Fruit fly (Drosophila melanogaster) whole organism, embryonic: ENCODE data around the gene tra.

Source experiments
- CG10462 ChIP-seq: fragments of 200-800 bp; sonication (Bioruptor generic); optimal IDR thresholded peaks from 2 replicates; lab custom pipeline; 2016; ENCODE audit warnings: missing biosample characterization, missing genetic modification characterization
- CG10654 ChIP-seq: fragments of 200-800 bp; sonication (Bioruptor generic); optimal IDR thresholded peaks from 2 replicates; lab custom pipeline; 2016; ENCODE audit warnings: missing biosample characterization, missing genetic modification characterization
- CG12104 ChIP-seq: fragments of 200-800 bp; sonication (Bioruptor generic); optimal IDR thresholded peaks from 3 replicates; lab custom pipeline; 2016; ENCODE audit warnings: missing biosample characterization, missing genetic modification characterization
- CG12155 ChIP-seq: fragments of 200-800 bp; sonication (Bioruptor generic); optimal IDR thresholded peaks from 3 replicates; lab custom pipeline; 2016; ENCODE audit warnings: missing biosample characterization, missing genetic modification characterization
- CG12769 ChIP-seq: fragments of 200-800 bp; sonication (Bioruptor generic); optimal IDR thresholded peaks from 2 replicates; lab custom pipeline; 2019; ENCODE audit warnings: missing biosample characterization, mild to moderate bottlenecking, missing genetic modification characterization, moderate library complexity
- CG13894 ChIP-seq: fragments of 200-800 bp; sonication (Bioruptor generic); optimal IDR thresholded peaks from 3 replicates; lab custom pipeline; 2018; ENCODE audit warnings: missing biosample characterization, mild to moderate bottlenecking, missing genetic modification characterization, moderate library complexity
- CG16863 ChIP-seq: fragments of 200-800 bp; sonication (Bioruptor generic); optimal IDR thresholded peaks from 3 replicates; lab custom pipeline; 2016; ENCODE audit warnings: missing biosample characterization, missing genetic modification characterization
- CG17568 ChIP-seq: fragments of 200-800 bp; sonication (Bioruptor generic); optimal IDR thresholded peaks from 2 replicates; lab custom pipeline; 2018; ENCODE audit warnings: missing biosample characterization, mild to moderate bottlenecking, missing genetic modification characterization, moderate library complexity
- CG18599 ChIP-seq: fragments of 200-800 bp; sonication (Bioruptor generic); optimal IDR thresholded peaks from 3 replicates; lab custom pipeline; 2017; ENCODE audit warnings: missing biosample characterization, missing genetic modification characterization, mild to moderate bottlenecking, moderate library complexity, missing genetic modification reagents
- CG18619 ChIP-seq: fragments of 200-800 bp; sonication (Bioruptor generic); optimal IDR thresholded peaks from 3 replicates; lab custom pipeline; 2017; ENCODE audit warnings: missing biosample characterization, mild to moderate bottlenecking, missing genetic modification characterization
- CG2120 ChIP-seq: fragments of 200-800 bp; sonication (Bioruptor generic); optimal IDR thresholded peaks from 3 replicates; lab custom pipeline; 2016; ENCODE audit warnings: missing biosample characterization, missing genetic modification characterization
- CG3281 ChIP-seq: fragments of 200-800 bp; sonication (Bioruptor generic); optimal IDR thresholded peaks from 3 replicates; lab custom pipeline; 2017; ENCODE audit warnings: missing biosample characterization, mild to moderate bottlenecking, missing genetic modification characterization
- CG33557 ChIP-seq: fragments of 200-800 bp; sonication (Bioruptor generic); optimal IDR thresholded peaks from 2 replicates; lab custom pipeline; 2019; ENCODE audit warnings: missing biosample characterization, mild to moderate bottlenecking, missing genetic modification characterization, moderate library complexity
- CG4328 ChIP-seq: fragments of 200-800 bp; sonication (Bioruptor generic); optimal IDR thresholded peaks from 3 replicates; lab custom pipeline; 2017; ENCODE audit warnings: missing biosample characterization, missing genetic modification reagents, missing genetic modification characterization
- CG4404 ChIP-seq: fragments of 200-800 bp; sonication (Bioruptor generic); IDR thresholded peaks from 2 replicates; pipeline ENCODE4 v1.3.6; 2022; ENCODE audit warnings: missing biosample characterization, missing genetic modification characterization
- CG6854 ChIP-seq: fragments of 200-800 bp; sonication (Bioruptor generic); optimal IDR thresholded peaks from 3 replicates; lab custom pipeline; 2017; ENCODE audit warnings: missing biosample characterization, mild to moderate bottlenecking, missing genetic modification characterization
- CG7786 ChIP-seq: fragments of 200-800 bp; sonication (Bioruptor generic); optimal IDR thresholded peaks from 2 replicates; lab custom pipeline; 2016; ENCODE audit warnings: missing biosample characterization, missing genetic modification characterization
- CG8290 ChIP-seq, 3 experiments: fragments of 200-800 bp; sonication (Bioruptor generic); optimal IDR thresholded peaks; 2 replicates each; lab custom pipeline; 2016 to 2019; ENCODE audit warnings: missing biosample characterization in 3 of 3, missing genetic modification characterization in 3 of 3, mild to moderate bottlenecking in 2 of 3, moderate library complexity in 1 of 3
- CG8924 ChIP-seq: fragments of 200-800 bp; optimal IDR thresholded peaks from 3 replicates; lab custom pipeline; 2019; ENCODE audit warnings: missing biosample characterization, mild to moderate bottlenecking, missing genetic modification characterization, moderate library complexity
- CG9817 ChIP-seq: fragments of 200-800 bp; sonication (Bioruptor generic); optimal IDR thresholded peaks from 2 replicates; lab custom pipeline; 2018; ENCODE audit warnings: missing biosample characterization, mild to moderate bottlenecking, missing genetic modification characterization, moderate library complexity
- Chrac-16 ChIP-seq: fragments of 200-800 bp; sonication (Bioruptor generic); optimal IDR thresholded peaks from 3 replicates; lab custom pipeline; 2016; ENCODE audit warnings: missing biosample characterization, missing genetic modification characterization
- D19A ChIP-seq: fragments of 200-800 bp; optimal IDR thresholded peaks from 3 replicates; lab custom pipeline; 2019; ENCODE audit warnings: missing biosample characterization, mild to moderate bottlenecking, missing genetic modification characterization, moderate library complexity
- Drgx ChIP-seq: fragments of 200-800 bp; sonication (Bioruptor generic); IDR thresholded peaks from 2 replicates; pipeline ENCODE4 v1.3.6; 2022; ENCODE audit warnings: missing biosample characterization, missing genetic modification characterization
- Fer3 ChIP-seq: fragments of 200-800 bp; sonication (Bioruptor generic); optimal IDR thresholded peaks from 2 replicates; lab custom pipeline; 2018; ENCODE audit warnings: missing biosample characterization, mild to moderate bottlenecking, missing genetic modification characterization, moderate library complexity
- HLH4C ChIP-seq: fragments of 200-800 bp; sonication (Bioruptor generic); IDR thresholded peaks from 3 replicates; pipeline ENCODE4 v1.3.6; 2022; ENCODE audit warnings: missing biosample characterization, missing genetic modification characterization; ENCODE audit not compliant: partially characterized antibody
- Hr78 ChIP-seq, 2 experiments: fragments of 200-800 bp in 1 of 2; fragments of >200 bp in 1 of 2; sonication (Bioruptor generic) in 1 of 2; optimal IDR thresholded peaks; 2 replicates each; lab custom pipeline; 2017 to 2019; ENCODE audit warnings: missing biosample characterization in 2 of 2, missing genetic modification characterization in 2 of 2, mild to moderate bottlenecking in 1 of 2, moderate library complexity in 1 of 2
- Kr ChIP-seq: fragments of 200-800 bp; sonication (Bioruptor generic); optimal IDR thresholded peaks from 2 replicates; lab custom pipeline; 2017; ENCODE audit warnings: missing biosample characterization, mild to moderate bottlenecking, missing genetic modification characterization
- NC2β ChIP-seq: fragments of 200-800 bp; sonication (Bioruptor generic); optimal IDR thresholded peaks from 2 replicates; lab custom pipeline; 2016; ENCODE audit warnings: missing biosample characterization, missing genetic modification characterization
- NFAT ChIP-seq: fragments of 200-800 bp; sonication (Bioruptor generic); IDR thresholded peaks from 2 replicates; pipeline ENCODE4 v1.3.6; 2022; ENCODE audit warnings: missing biosample characterization, missing genetic modification characterization
- Ssrp ChIP-seq: fragments of 200-800 bp; sonication (Bioruptor generic); optimal IDR thresholded peaks from 2 replicates; lab custom pipeline; 2018; ENCODE audit warnings: missing biosample characterization, mild to moderate bottlenecking, missing genetic modification characterization, moderate library complexity
- bbx ChIP-seq: fragments of 200-800 bp; sonication (Bioruptor generic); IDR thresholded peaks from 2 replicates; pipeline ENCODE4 v1.3.6; 2022; ENCODE audit warnings: missing biosample characterization, missing genetic modification characterization; ENCODE audit not compliant: partially characterized antibody
- chinmo ChIP-seq: fragments of 200-800 bp; sonication (Bioruptor generic); IDR thresholded peaks from 4 replicates; pipeline ENCODE4 v1.3.6; 2022; ENCODE audit warnings: missing biosample characterization, missing genetic modification characterization; ENCODE audit not compliant: partially characterized antibody
- dmrt11E ChIP-seq: fragments of 200-800 bp; sonication (Bioruptor generic); optimal IDR thresholded peaks from 3 replicates; lab custom pipeline; 2018; ENCODE audit warnings: missing biosample characterization, mild to moderate bottlenecking, missing genetic modification characterization, moderate library complexity
- dpn ChIP-seq, 2 experiments: fragments of 200-800 bp; sonication (Bioruptor generic); optimal IDR thresholded peaks; 3 replicates each; lab custom pipeline; 2016; ENCODE audit warnings: missing biosample characterization in 2 of 2, missing genetic modification characterization in 2 of 2
- ewg ChIP-seq: fragments of 200-800 bp; sonication (Bioruptor generic); optimal IDR thresholded peaks from 3 replicates; lab custom pipeline; 2017; ENCODE audit warnings: mild to moderate bottlenecking, missing biosample characterization, missing genetic modification reagents, missing genetic modification characterization
- grau ChIP-seq: fragments of 200-800 bp; optimal IDR thresholded peaks from 3 replicates; lab custom pipeline; 2019; ENCODE audit warnings: missing biosample characterization, mild to moderate bottlenecking, missing genetic modification characterization, moderate library complexity
- mam ChIP-seq: fragments of 200-800 bp; sonication (Bioruptor generic); optimal IDR thresholded peaks from 3 replicates; lab custom pipeline; 2016; ENCODE audit warnings: missing biosample characterization, missing genetic modification characterization
- nom ChIP-seq: fragments of 200-800 bp; sonication (Bioruptor generic); optimal IDR thresholded peaks from 2 replicates; lab custom pipeline; 2017; ENCODE audit warnings: missing biosample characterization, missing genetic modification characterization, mild to moderate bottlenecking, moderate library complexity, missing genetic modification reagents
- pfk ChIP-seq: fragments of 200-800 bp; sonication (Bioruptor generic); optimal IDR thresholded peaks from 2 replicates; lab custom pipeline; 2018; ENCODE audit warnings: missing biosample characterization, mild to moderate bottlenecking, missing genetic modification characterization, moderate library complexity
- psq ChIP-seq: fragments of 200-800 bp; sonication (Bioruptor generic); optimal IDR thresholded peaks from 2 replicates; lab custom pipeline; 2017; ENCODE audit warnings: missing biosample characterization, missing genetic modification characterization
- row ChIP-seq: fragments of 200-800 bp; sonication (Bioruptor generic); IDR thresholded peaks from 3 replicates; pipeline ENCODE4 v1.3.6; 2022; ENCODE audit warnings: missing biosample characterization, missing genetic modification characterization
- salm ChIP-seq: fragments of 200-800 bp; sonication (Bioruptor generic); optimal IDR thresholded peaks from 2 replicates; lab custom pipeline; 2018; ENCODE audit warnings: missing biosample characterization, mild to moderate bottlenecking, missing genetic modification characterization
- sd ChIP-seq: fragments of 200-800 bp; sonication (Bioruptor generic); optimal IDR thresholded peaks from 3 replicates; lab custom pipeline; 2018; ENCODE audit warnings: missing biosample characterization, mild to moderate bottlenecking, missing genetic modification characterization, moderate library complexity
- seq ChIP-seq: fragments of 200-800 bp; sonication (Bioruptor generic); IDR thresholded peaks from 2 replicates; pipeline ENCODE4 v1.3.6; 2022; ENCODE audit warnings: missing biosample characterization, missing genetic modification characterization
- sna ChIP-seq: fragments of 200-800 bp; sonication (Bioruptor generic); IDR thresholded peaks from 2 replicates; pipeline ENCODE4 v1.3.6; 2022; ENCODE audit warnings: missing biosample characterization, missing genetic modification characterization; ENCODE audit not compliant: partially characterized antibody
- tgo ChIP-seq: fragments of 200-800 bp; sonication (Bioruptor generic); IDR thresholded peaks from 3 replicates; pipeline ENCODE4 v1.3.6; 2022; ENCODE audit warnings: missing biosample characterization, missing genetic modification characterization
- trem ChIP-seq: fragments of 200-800 bp; optimal IDR thresholded peaks from 3 replicates; lab custom pipeline; 2019; ENCODE audit warnings: missing biosample characterization, mild to moderate bottlenecking, missing genetic modification characterization, moderate library complexity
- zfh1 ChIP-seq: fragments of 200-800 bp; sonication (Bioruptor generic); IDR thresholded peaks from 3 replicates; pipeline ENCODE4 v1.3.6; 2022; ENCODE audit warnings: missing biosample characterization, missing genetic modification characterization

tra gene

dm6 chr3L:16571014-16571738 is 19.7 kb downstream of the tra start (continued):
- peak; percentile 75 for TF ChIP-seq row (GFP tag; lab: Robert Waterston, UW)
- no peak for TF ChIP-seq NFAT (GFP tag; lab: Robert Waterston, UW)
- TF ChIP-seq sna (GFP tag; lab: Robert Waterston, UW): no peak
- TF ChIP-seq grau: peak; percentile 71
- TF ChIP-seq CG18599: peak; percentile 64
- TF ChIP-seq CG12769 (tag; lab: Kevin White, UChicago): no peak
- peak; percentile 2 for TF ChIP-seq trem (tag; lab: Kevin White, UChicago)
- peak; percentile 57 to 61 for TF ChIP-seq dpn (GFP tag; optimal IDR thresholded peaks at IDR 0.05; lab: Kevin White, UChicago)
- peak; percentile 35 for TF ChIP-seq CG12155 (GFP tag; lab: Kevin White, UChicago)
- TF ChIP-seq CG13894 (tag; lab: Kevin White, UChicago): peak; percentile 30
- TF ChIP-seq CG4328 (GFP tag; lab: Kevin White, UChicago): no peak
- TF ChIP-seq CG8924 (tag; lab: Kevin White, UChicago): peak; percentile 60
- peak; percentile 36; the same call in 1 of the 2 replicates for TF ChIP-seq Drgx
- TF ChIP-seq NC2β (GFP tag; lab: Kevin White, UChicago): no peak
- peak; percentile 67 for TF ChIP-seq Fer3
- TF ChIP-seq Hr78 (GFP tag; optimal IDR thresholded peaks at IDR 0.05; lab: Kevin White, UChicago): no peak
- peak; percentile 21 for TF ChIP-seq Chrac-16 (GFP tag; lab: Kevin White, UChicago)
- peak; percentile 46 for TF ChIP-seq CG17568 (GFP tag; lab: Kevin White, UChicago)
- TF ChIP-seq nom (GFP tag; lab: Kevin White, UChicago): no peak
- TF ChIP-seq D19A: peak; percentile 12
- peak; percentile 30; the same call in 1 of the 2 replicates for TF ChIP-seq CG4404 (GFP tag; lab: Robert Waterston, UW)
- TF ChIP-seq CG10654 (GFP tag; lab: Kevin White, UChicago): peak; percentile 42
- peak; percentile 82 for TF ChIP-seq CG2120 (GFP tag; lab: Kevin White, UChicago)
- TF ChIP-seq HLH4C: no peak
- TF ChIP-seq zfh1: peak; percentile 37; the same call in 1 of the 3 replicates
- no peak for TF ChIP-seq CG33557 (GFP tag; lab: Kevin White, UChicago)
- TF ChIP-seq Ssrp (tag; lab: Kevin White, UChicago): no peak
- peak; percentile 17 for TF ChIP-seq dmrt11E (tag; lab: Kevin White, UChicago)
- TF ChIP-seq CG16863 (GFP tag; lab: Kevin White, UChicago): peak; percentile 28
- TF ChIP-seq mam (GFP tag; lab: Kevin White, UChicago): peak; percentile 50
- no peak for TF ChIP-seq pfk
- TF ChIP-seq CG6854 (GFP tag; lab: Kevin White, UChicago): peak; percentile 2
- peak; percentile 24 for TF ChIP-seq CG9817 (tag; lab: Kevin White, UChicago)
- TF ChIP-seq seq: peak; percentile 65
- TF ChIP-seq CG3281 (GFP tag; lab: Kevin White, UChicago): peak; percentile 61
- TF ChIP-seq Kr (GFP tag; lab: Kevin White, UChicago): no peak
- no peak for TF ChIP-seq salm (tag; lab: Kevin White, UChicago)
- TF ChIP-seq CG10462: no peak
- TF ChIP-seq tgo: peak; percentile 53; the same call in 2 of the 3 replicates
- TF ChIP-seq CG7786 (GFP tag; lab: Kevin White, UChicago): peak; percentile 44
- no peak for TF ChIP-seq CG12104 (GFP tag; lab: Kevin White, UChicago)
- TF ChIP-seq CG8290 (GFP tag; optimal IDR thresholded peaks at IDR 0.05; lab: Kevin White, UChicago): no peak
- no peak for TF ChIP-seq CG8290 (tag; optimal IDR thresholded peaks at IDR 0.05; lab: Kevin White, UChicago)
- peak; percentile 28 for TF ChIP-seq CG18619 (GFP tag; lab: Kevin White, UChicago)
- no peak for TF ChIP-seq chinmo (GFP tag; lab: Robert Waterston, UW)
- TF ChIP-seq sd (tag; lab: Kevin White, UChicago): peak; percentile 20
- no peak for TF ChIP-seq bbx
- no peak for TF ChIP-seq ewg
- no peak for TF ChIP-seq psq (GFP tag; lab: Kevin White, UChicago)
